Fruit fly (Drosophila melanogaster): ENCODE measurements around the gene Gr23a.

The Gr23a gene

dm6 chr2L:2647620-2648019 is 22.0 kb upstream of the Gr23a start, which contains the start of the genes CG9962 and CG43851:
Gene CG9962, minus strand, starts transcription at chr2L:2647720.
Gene CG43851, plus strand, starts transcription at chr2L:2647886.
- TF ChIP-seq Lim3 (GFP tag; IDR thresholded peaks at IDR 0.05) (no peak), slou (GFP tag; optimal IDR thresholded peaks at IDR 0.05) (no peak), Nf-YA (GFP tag; IDR thresholded peaks at IDR 0.05) (no peak), Blimp-1 (GFP tag; optimal IDR thresholded peaks at IDR 0.05) (no peak), repo (GFP tag; optimal IDR thresholded peaks at IDR 0.05) (no peak), CG1832 (GFP tag; optimal IDR thresholded peaks at IDR 0.05) (no peak)

DNA sequence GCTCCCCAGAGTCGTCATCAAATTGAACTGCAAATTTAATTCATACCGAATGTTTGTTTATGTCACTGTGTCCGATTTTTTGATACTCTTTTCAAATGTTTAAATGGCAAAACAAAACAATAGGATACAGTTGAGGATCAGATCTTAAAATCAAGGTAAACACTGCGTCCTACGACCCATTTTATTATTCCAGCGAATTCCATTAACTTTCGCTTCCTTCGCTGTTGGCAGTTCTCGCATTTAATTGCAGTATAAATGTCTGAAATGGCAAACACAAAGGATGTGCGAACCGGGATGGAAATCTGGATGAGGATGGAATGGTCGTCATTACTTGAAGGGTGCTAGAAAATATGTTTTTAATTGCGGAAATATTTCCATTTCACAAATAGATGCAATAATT is 17.3 kb upstream of the Gr23a start, which contains the start of gene CG33125:
Gene CG33125 (minus strand): TSS at position 101 of the 400 bp plus-strand sequence.
- TF ChIP-seq CG1603 (tag; optimal IDR thresholded peaks at IDR 0.05) (no peak), Neu2 (GFP tag; optimal IDR thresholded peaks at IDR 0.05; ENCODE audit: borderline replicate concordance) (no peak), btn (GFP tag; optimal IDR thresholded peaks at IDR 0.05) (no peak), CG1024 (GFP tag; IDR thresholded peaks at IDR 0.05) (no peak), CG14965 (GFP tag; optimal IDR thresholded peaks at IDR 0.05; ENCODE audit: borderline replicate concordance) (no peak), CG4360 (GFP tag; IDR thresholded peaks at IDR 0.05) (no peak), CG5180 (GFP tag; optimal IDR thresholded peaks at IDR 0.05) (no peak), CG13624 (GFP tag; optimal IDR thresholded peaks at IDR 0.05) (no peak), shn (GFP tag; optimal IDR thresholded peaks at IDR 0.05) (no peak), klu (GFP tag; IDR thresholded peaks at IDR 0.05) (no peak), CG43689 (GFP tag; IDR thresholded peaks at IDR 0.05) (no peak), CG10462 (GFP tag; optimal IDR thresholded peaks at IDR 0.05) (no peak), CG7745 (tag; optimal IDR thresholded peaks at IDR 0.05) (no peak), ase (GFP tag; IDR thresholded peaks at IDR 0.05) (no peak), Dip3 (GFP tag; optimal IDR thresholded peaks at IDR 0.05) (no peak), CkIIα-i1 (GFP tag; IDR thresholded peaks at IDR 0.05) (no peak)

DNA sequence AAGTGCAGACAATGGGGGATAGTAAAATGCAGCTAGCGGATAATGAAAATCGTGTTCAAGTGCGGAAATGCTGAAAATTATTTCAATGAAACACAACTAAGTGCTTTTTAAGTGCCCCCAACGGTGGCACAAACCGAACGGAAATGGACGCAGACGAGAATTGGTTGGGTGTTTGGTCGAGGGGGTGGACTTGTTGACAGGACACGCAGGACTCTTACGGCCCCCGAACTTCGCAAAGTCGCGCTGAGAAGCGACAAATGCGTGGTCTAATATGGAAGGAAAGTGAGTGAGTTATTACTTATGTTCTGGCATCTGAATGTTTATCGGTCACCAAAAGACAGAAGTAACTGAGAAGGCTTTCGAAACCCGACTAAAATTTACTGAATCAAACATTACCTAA is 16.9 kb upstream of the Gr23a start, which contains the start of gene Prosbeta4R1:
Gene Prosbeta4R1 (plus strand): TSS at position 301 of the 400 bp plus-strand sequence.
- TF ChIP-seq CG2116 (GFP tag; optimal IDR thresholded peaks at IDR 0.05) (no peak), gfzf (GFP tag; optimal IDR thresholded peaks at IDR 0.05) (no peak), CG4617 (GFP tag; optimal IDR thresholded peaks at IDR 0.05; ENCODE audit: borderline replicate concordance) (no peak), al (GFP tag; IDR thresholded peaks at IDR 0.05) (no peak), kay (GFP tag; optimal IDR thresholded peaks at IDR 0.05) (no peak), chinmo (GFP tag; IDR thresholded peaks at IDR 0.05; ENCODE audit: partially characterized antibody) (no peak), MTF-1 (GFP tag; optimal IDR thresholded peaks at IDR 0.05; ENCODE audit: borderline replicate concordance) (no peak), CG3726 (GFP tag; IDR thresholded peaks at IDR 0.05) (no peak), Antp (GFP tag; optimal IDR thresholded peaks at IDR 0.05) (no peak), ro (GFP tag; IDR thresholded peaks at IDR 0.05) (no peak), HmgZ (tag; optimal IDR thresholded peaks at IDR 0.05) (no peak), ara (GFP tag; IDR thresholded peaks at IDR 0.05) (no peak)

dm6 chr2L:2653749-2654148 is 15.9 kb upstream of the Gr23a start, which contains the start of gene Or23a:
Gene Or23a, plus strand, starts transcription at chr2L:2654049.
- TF ChIP-seq hth (optimal IDR thresholded peaks at IDR 0.05) (no peak), Fer2 (tag; optimal IDR thresholded peaks at IDR 0.05) (no peak), NfI (GFP tag; optimal IDR thresholded peaks at IDR 0.05) (no peak), D (optimal IDR thresholded peaks at IDR 0.05) (no peak), D (GFP tag; optimal IDR thresholded peaks at IDR 0.05) (no peak), CG15269 (tag; optimal IDR thresholded peaks at IDR 0.05) (no peak), ATbp (GFP tag; optimal IDR thresholded peaks at IDR 0.05) (no peak), aop (GFP tag; IDR thresholded peaks at IDR 0.05) (no peak), tin (GFP tag; optimal IDR thresholded peaks at IDR 0.05) (no peak), Dll (GFP tag; IDR thresholded peaks at IDR 0.05; ENCODE audit: partially characterized antibody) (no peak), Ravus (GFP tag; IDR thresholded peaks at IDR 0.05) (no peak), Doc2 (GFP tag; IDR thresholded peaks at IDR 0.05) (no peak), CG14965 (GFP tag; optimal IDR thresholded peaks at IDR 0.05; ENCODE audit: borderline replicate concordance) (no peak)

All from whole organism, embryonic.